Worm (Caenorhabditis elegans): ENCODE measurements around the gene K11H12.11.

DNA sequence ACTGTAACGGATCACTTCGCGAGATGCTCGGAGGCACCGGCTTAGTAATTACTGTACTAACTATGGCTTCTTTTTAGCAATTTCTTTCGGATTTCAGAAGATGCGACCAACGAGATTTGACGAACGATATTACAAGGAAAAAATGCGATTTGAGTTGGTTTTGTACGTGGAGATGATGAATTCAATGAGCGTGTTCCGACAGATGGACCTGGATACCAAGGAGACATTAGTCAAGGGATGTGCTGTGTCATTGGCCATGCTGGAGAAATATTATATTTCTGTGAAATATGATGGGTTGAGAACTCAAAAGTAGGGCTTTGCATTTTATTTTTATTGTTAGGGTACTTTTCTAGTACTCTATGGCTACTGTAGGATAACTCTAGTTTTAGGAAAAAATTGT, 39.8 kb downstream of the K11H12.11 start:
- TF ChIP-seq unc-62 (GFP tag; optimal IDR thresholded peaks at IDR 0.05), result no peak
- TF ChIP-seq mab-5 (tag; optimal IDR thresholded peaks at IDR 0.05), result no peak
- TF ChIP-seq elt-1 (tag; optimal IDR thresholded peaks at IDR 0.05; ENCODE audit: borderline replicate concordance, insufficient read depth), result no peak
- TF ChIP-seq ces-1 (GFP tag; optimal IDR thresholded peaks at IDR 0.05), result no peak
- no peak for TF ChIP-seq nhr-237 (tag; optimal IDR thresholded peaks at IDR 0.05)
- no peak for TF ChIP-seq nhr-76 (tag; optimal IDR thresholded peaks at IDR 0.05)
- no peak for TF ChIP-seq elt-3 (tag; optimal IDR thresholded peaks at IDR 0.05)
- TF ChIP-seq ham-2 (GFP tag; optimal IDR thresholded peaks at IDR 0.05), result no peak
- TF ChIP-seq zip-8 (tag; optimal IDR thresholded peaks at IDR 0.05), result no peak
- no peak for TF ChIP-seq lsy-2 (tag; optimal IDR thresholded peaks at IDR 0.05)
- no peak for TF ChIP-seq nhr-12 (tag; optimal IDR thresholded peaks at IDR 0.05)

All from whole organism, mixed stage, embryonic.